Worm (Caenorhabditis elegans) whole organism, mixed stage, embryonic: ENCODE data around the gene W07G4.5.

Experiments
- lin-13 ChIP-seq: fragments of 150-350 bp; optimal IDR thresholded peaks from 2 replicates; lab custom pipeline; 2014; ENCODE audit warnings: missing biosample characterization, missing genetic modification characterization
- sptf-1 ChIP-seq: sonication (generic microtip); optimal IDR thresholded peaks from 2 replicates; lab custom pipeline; 2017; ENCODE audit warnings: mild to moderate bottlenecking, missing genetic modification characterization, moderate library complexity, missing compliant biosample characterization

ce11 chrV:13082442-13083126 is 34.8 kb downstream of the W07G4.5 start, which contains the start of gene C34B4.2:
- TF ChIP-seq sptf-1 (tag; lab: Kevin White, UChicago) (no peak), lin-13 (no peak)
